Fruit fly (Drosophila melanogaster): ENCODE results near the gene obst-H.

Gene obst-H

dm6 chr3L:15494599-15495271 lies 34.3 kb downstream of the obst-H start:
- no peak for TF ChIP-seq noc (tag; optimal IDR thresholded peaks at IDR 0.05)

dm6 chr3L:15493886-15494598 lies 35.0 kb downstream of the obst-H start:
- TF ChIP-seq noc (tag; optimal IDR thresholded peaks at IDR 0.05): no peak

- no peak for TF ChIP-seq noc (tag; optimal IDR thresholded peaks at IDR 0.05)
These were observed 43.7 kb downstream of the obst-H start, which contains the start of gene Ran-like for dm6 chr3L:15485302-15485701. Ran-like (minus strand) TSS chr3L:15485402.
